Worm (Caenorhabditis elegans) whole organism, mixed stage, embryonic: ENCODE results near the gene F49C5.7.

ENCODE experiments used
- bed-3 ChIP-seq: fragments of 200-800 bp; sonication (Bioruptor generic); optimal IDR thresholded peaks from 3 replicates; lab custom pipeline; 2018; ENCODE audit warnings: mild to moderate bottlenecking, missing genetic modification characterization, moderate library complexity, missing compliant biosample characterization
- ceh-83 ChIP-seq: fragments of 200-800 bp; sonication (Bioruptor generic); optimal IDR thresholded peaks from 2 replicates; lab custom pipeline; 2018; ENCODE audit warnings: mild to moderate bottlenecking, missing genetic modification characterization, missing compliant biosample characterization
- cnd-1 ChIP-seq: fragments of 200-800 bp; sonication (Bioruptor generic); optimal IDR thresholded peaks from 2 replicates; lab custom pipeline; 2018; ENCODE audit warnings: mild to moderate bottlenecking, missing genetic modification characterization, missing compliant biosample characterization
- drap-1 ChIP-seq: fragments of 200-800 bp; sonication (Bioruptor generic); optimal IDR thresholded peaks from 3 replicates; lab custom pipeline; 2018; ENCODE audit warnings: mild to moderate bottlenecking, missing genetic modification characterization, missing compliant biosample characterization
- flh-1 ChIP-seq: fragments of 200-800 bp; sonication (Bioruptor generic); optimal IDR thresholded peaks from 2 replicates; lab custom pipeline; 2018; ENCODE audit warnings: mild to moderate bottlenecking, missing genetic modification characterization, moderate library complexity, missing compliant biosample characterization
- lin-13 ChIP-seq: fragments of 150-350 bp; optimal IDR thresholded peaks from 2 replicates; lab custom pipeline; 2014; ENCODE audit warnings: missing biosample characterization, missing genetic modification characterization
- mab-5 ChIP-seq: fragments of 150-350 bp; optimal IDR thresholded peaks from 2 replicates; lab custom pipeline; 2014; ENCODE audit warnings: missing biosample characterization, missing genetic modification characterization
- nhr-76 ChIP-seq: sonication (generic microtip); optimal IDR thresholded peaks from 2 replicates; lab custom pipeline; 2017; ENCODE audit warnings: missing biosample characterization, missing genetic modification characterization
- snpc-4 ChIP-seq: fragments of 150-350 bp; optimal IDR thresholded peaks from 2 replicates; lab custom pipeline; 2014; ENCODE audit warnings: missing biosample characterization, missing genetic modification characterization
- tbx-8 ChIP-seq: fragments of 200-800 bp; sonication (Bioruptor generic); optimal IDR thresholded peaks from 2 replicates; lab custom pipeline; 2018; ENCODE audit warnings: mild to moderate bottlenecking, missing genetic modification characterization, moderate library complexity, missing compliant biosample characterization
- unc-62 ChIP-seq: fragments of 150-350 bp; optimal IDR thresholded peaks from 2 replicates; lab custom pipeline; 2014; ENCODE audit warnings: missing biosample characterization, missing genetic modification reagents, missing genetic modification characterization

ce11 chrII:12616081-12616480, 50.1 kb downstream of the F49C5.7 start, which contains the start of gene nspe-6:
- TF ChIP-seq nhr-76 (tag; lab: Kevin White, UChicago) = no peak
- TF ChIP-seq snpc-4 (tag; lab: Kevin White, UChicago) = no peak
- no peak for TF ChIP-seq unc-62 (GFP tag; lab: Kevin White, UChicago)
- TF ChIP-seq mab-5 = no peak
- no peak for TF ChIP-seq lin-13
- TF ChIP-seq tbx-8 (GFP tag; lab: Kevin White, UChicago) = no peak
- TF ChIP-seq flh-1 = no peak
- TF ChIP-seq cnd-1 (tag; lab: Kevin White, UChicago) = no peak
- TF ChIP-seq bed-3 (GFP tag; lab: Kevin White, UChicago) = no peak
- TF ChIP-seq ceh-83 (GFP tag; lab: Kevin White, UChicago) = no peak
- TF ChIP-seq drap-1 (GFP tag; lab: Kevin White, UChicago) = no peak
